Worm (Caenorhabditis elegans): Measurements from ENCODE around the gene sucl-1.

Gene sucl-1

ce11 chrX:14746948-14747347 lies 6.9 kb upstream of the sucl-1 start, which contains the start of gene C05G5.2 (continued):
- TF ChIP-seq lin-13 (tag; optimal IDR thresholded peaks at IDR 0.05) (peak; percentile 51), elt-1 (tag; optimal IDR thresholded peaks at IDR 0.05; ENCODE audit: borderline replicate concordance, insufficient read depth) (no peak), sem-2 (GFP tag; optimal IDR thresholded peaks at IDR 0.05) (no peak), nhr-76 (tag; optimal IDR thresholded peaks at IDR 0.05) (no peak), nhr-237 (tag; optimal IDR thresholded peaks at IDR 0.05) (peak; percentile 75), ceh-43 (GFP tag; optimal IDR thresholded peaks at IDR 0.05) (peak; percentile 6)

- TF ChIP-seq mep-1 (tag; optimal IDR thresholded peaks at IDR 0.05) (no peak), cnd-1 (tag; optimal IDR thresholded peaks at IDR 0.05) (no peak), ham-2 (GFP tag; optimal IDR thresholded peaks at IDR 0.05) (no peak), nhr-28 (tag; optimal IDR thresholded peaks at IDR 0.05) (no peak), mab-5 (tag; optimal IDR thresholded peaks at IDR 0.05) (no peak), nhr-237 (tag; optimal IDR thresholded peaks at IDR 0.05) (no peak), ztf-11 (tag; optimal IDR thresholded peaks at IDR 0.05) (no peak), pha-4 (tag; optimal IDR thresholded peaks at IDR 0.05) (no peak), ceh-83 (GFP tag; optimal IDR thresholded peaks at IDR 0.05) (no peak), ceh-43 (GFP tag; optimal IDR thresholded peaks at IDR 0.05) (no peak), elt-3 (tag; optimal IDR thresholded peaks at IDR 0.05) (no peak), M03D4.4 (tag; optimal IDR thresholded peaks at IDR 0.05) (no peak), lsy-2 (tag; optimal IDR thresholded peaks at IDR 0.05) (no peak), elt-1 (tag; optimal IDR thresholded peaks at IDR 0.05; ENCODE audit: borderline replicate concordance, insufficient read depth) (no peak), zip-8 (tag; optimal IDR thresholded peaks at IDR 0.05) (no peak), lin-13 (tag; optimal IDR thresholded peaks at IDR 0.05) (no peak), unc-62 (GFP tag; optimal IDR thresholded peaks at IDR 0.05) (no peak), nhr-76 (tag; optimal IDR thresholded peaks at IDR 0.05) (no peak), nhr-2 (tag; optimal IDR thresholded peaks at IDR 0.05) (no peak), ceh-39 (tag; optimal IDR thresholded peaks at IDR 0.05) (no peak)
These were observed 1.9 kb upstream of the sucl-1 start, which contains the start of gene C05G5.3 for ce11 chrX:14751911-14752310. Gene C05G5.3 (minus strand): TSS chrX:14752011.

- TF ChIP-seq zip-8 (tag; optimal IDR thresholded peaks at IDR 0.05) (no peak), unc-62 (GFP tag; optimal IDR thresholded peaks at IDR 0.05) (no peak), bed-3 (GFP tag; optimal IDR thresholded peaks at IDR 0.05) (no peak), sem-2 (GFP tag; optimal IDR thresholded peaks at IDR 0.05) (no peak), unc-39 (tag; optimal IDR thresholded peaks at IDR 0.05) (no peak), tbx-8 (GFP tag; optimal IDR thresholded peaks at IDR 0.05) (no peak), blmp-1 (tag; optimal IDR thresholded peaks at IDR 0.05) (no peak), nhr-12 (tag; optimal IDR thresholded peaks at IDR 0.05) (no peak), unc-120 (tag; optimal IDR thresholded peaks at IDR 0.05; ENCODE audit: poor library complexity, severe bottlenecking) (no peak), cnd-1 (tag; optimal IDR thresholded peaks at IDR 0.05) (no peak), mab-5 (tag; optimal IDR thresholded peaks at IDR 0.05) (no peak)
These were observed 2.0 kb downstream of the sucl-1 start for ce11 chrX:14755847-14756246.

- TF ChIP-seq ceh-43 (GFP tag; optimal IDR thresholded peaks at IDR 0.05) (no peak), M03D4.4 (tag; optimal IDR thresholded peaks at IDR 0.05) (peak; percentile 38), bed-3 (GFP tag; optimal IDR thresholded peaks at IDR 0.05) (no peak), lin-13 (tag; optimal IDR thresholded peaks at IDR 0.05) (no peak), lin-32 (GFP tag; optimal IDR thresholded peaks at IDR 0.05) (no peak), mls-2 (tag; optimal IDR thresholded peaks at IDR 0.05) (peak; percentile 1), drap-1 (GFP tag; optimal IDR thresholded peaks at IDR 0.05) (no peak), sptf-1 (tag; optimal IDR thresholded peaks at IDR 0.05) (peak; percentile 39), mep-1 (tag; optimal IDR thresholded peaks at IDR 0.05) (no peak), nhr-28 (tag; optimal IDR thresholded peaks at IDR 0.05) (no peak)
These were observed 2.8 kb downstream of the sucl-1 start for ce11 chrX:14756606-14757005.

- TF ChIP-seq ceh-39 (tag; optimal IDR thresholded peaks at IDR 0.05) (no peak), zip-8 (tag; optimal IDR thresholded peaks at IDR 0.05) (no peak), ceh-43 (GFP tag; optimal IDR thresholded peaks at IDR 0.05) (no peak), unc-39 (tag; optimal IDR thresholded peaks at IDR 0.05) (no peak), nhr-28 (tag; optimal IDR thresholded peaks at IDR 0.05) (no peak), drap-1 (GFP tag; optimal IDR thresholded peaks at IDR 0.05) (no peak), lin-32 (GFP tag; optimal IDR thresholded peaks at IDR 0.05) (no peak), lin-13 (tag; optimal IDR thresholded peaks at IDR 0.05) (no peak), hlh-1 (tag; optimal IDR thresholded peaks at IDR 0.05) (no peak), sptf-1 (tag; optimal IDR thresholded peaks at IDR 0.05) (no peak)
These were observed 3.9 kb downstream of the sucl-1 start for ce11 chrX:14757641-14758220.
